Worm (Caenorhabditis elegans): ENCODE results near the gene F40G12.4.

F40G12.4 gene

ce11 chrV:14289363-14289762, 20.8 kb upstream of the F40G12.4 start, which contains the start of gene F14D7.1:
Gene F14D7.1, minus strand, starts transcription at chrV:14289463.
- TF ChIP-seq nhr-85 (tag) (no peak), dsc-1 (tag; optimal IDR thresholded peaks at IDR 0.05) (no peak)

DNA sequence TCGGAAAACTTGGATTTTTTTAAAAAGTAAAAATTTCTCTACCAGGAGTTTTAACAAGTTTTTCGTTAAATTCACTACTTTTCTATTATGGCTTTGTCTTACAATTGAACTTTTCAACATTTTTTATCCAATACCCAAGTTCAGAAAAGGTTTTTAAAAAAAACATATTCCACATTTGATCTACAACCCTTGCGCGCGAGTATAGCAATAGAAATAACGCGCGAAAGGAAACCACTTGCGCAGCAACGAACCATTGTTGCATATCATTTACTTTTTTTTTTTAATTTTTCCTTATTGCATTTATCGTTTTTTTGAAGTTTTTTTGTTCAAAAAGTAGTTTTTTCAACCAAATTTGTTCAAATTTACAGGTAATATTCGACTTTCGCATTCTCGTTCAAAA, 17.3 kb upstream of the F40G12.4 start, which contains the start of gene F40G12.11:
Gene F40G12.11 (plus strand): TSS at position 369 of the 400 bp plus-strand sequence.
- TF ChIP-seq snpc-4 (tag; optimal IDR thresholded peaks at IDR 0.05) (no peak), isw-1 (GFP tag; IDR thresholded peaks at IDR 0.05) (no peak), F16B12.6 (tag; optimal IDR thresholded peaks at IDR 0.05) (no peak), ama-1 (optimal IDR thresholded peaks at IDR 0.05) (no peak), sup-37 (GFP tag; optimal IDR thresholded peaks at IDR 0.05) (no peak), hpl-2 (GFP tag; optimal IDR thresholded peaks at IDR 0.05) (no peak), nhr-90 (tag; optimal IDR thresholded peaks at IDR 0.05; ENCODE audit: poor library complexity) (no peak), mdl-1 (tag; optimal IDR thresholded peaks at IDR 0.05) (no peak), ceh-90 (tag; optimal IDR thresholded peaks at IDR 0.05) (no peak), zag-1 (tag; optimal IDR thresholded peaks at IDR 0.05) (no peak), elt-3 (tag; optimal IDR thresholded peaks at IDR 0.05) (no peak), sox-4 (tag; optimal IDR thresholded peaks at IDR 0.05) (no peak), lin-13 (GFP tag; optimal IDR thresholded peaks at IDR 0.05) (no peak), skn-1 (tag; optimal IDR thresholded peaks at IDR 0.05) (no peak), mef-2 (tag; optimal IDR thresholded peaks at IDR 0.05) (no peak), mep-1 (tag; optimal IDR thresholded peaks at IDR 0.05) (no peak), Y116A8C.19 (tag; optimal IDR thresholded peaks at IDR 0.05; ENCODE audit: borderline replicate concordance) (no peak), unc-130 (tag; optimal IDR thresholded peaks at IDR 0.05) (no peak), irx-1 (tag; optimal IDR thresholded peaks at IDR 0.05) (no peak), ets-5 (GFP tag; IDR thresholded peaks at IDR 0.05) (no peak)

DNA sequence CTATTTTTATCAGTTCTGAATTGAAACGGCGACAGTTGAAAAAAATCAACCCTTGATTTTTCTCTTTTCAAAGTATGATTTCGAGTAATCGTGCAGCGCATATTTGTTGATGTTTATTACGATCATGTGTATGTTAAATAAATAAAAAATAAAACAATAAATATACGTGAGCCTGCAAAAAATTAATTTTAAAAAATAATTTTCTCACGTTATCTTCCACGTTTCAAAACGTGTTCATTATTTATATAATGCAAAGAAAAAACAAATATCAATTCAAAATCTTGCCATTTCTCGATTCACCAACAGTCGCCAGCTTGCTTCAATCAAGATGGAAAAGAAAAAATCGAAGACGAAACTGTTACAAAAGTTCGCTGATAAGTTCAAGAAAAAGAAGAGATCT, 14.7 kb upstream of the F40G12.4 start, which contains the start of gene F40G12.10:
Gene F40G12.10 (plus strand): TSS at position 301 of the 400 bp plus-strand sequence.
- TF ChIP-seq lin-15B (tag; optimal IDR thresholded peaks at IDR 0.05), result no peak
- TF ChIP-seq efl-1 (optimal IDR thresholded peaks at IDR 0.05), result no peak
- TF ChIP-seq efl-1 (GFP tag; optimal IDR thresholded peaks at IDR 0.05 in 1 of 2), result no peak
- TF ChIP-seq nhr-85 (tag), result no peak
- TF ChIP-seq unc-130 (tag; optimal IDR thresholded peaks at IDR 0.05), result no peak
- TF ChIP-seq egl-13 (tag; optimal IDR thresholded peaks at IDR 0.05), result no peak
- no peak for TF ChIP-seq aly-2 (tag; optimal IDR thresholded peaks at IDR 0.05)
- TF ChIP-seq mep-1 (tag; optimal IDR thresholded peaks at IDR 0.05), result no peak
- TF ChIP-seq lin-14 (GFP tag; optimal IDR thresholded peaks at IDR 0.05), result no peak
- TF ChIP-seq zip-4 (GFP tag; optimal IDR thresholded peaks at IDR 0.05), result no peak
- no peak for TF ChIP-seq ceh-63 (GFP tag; optimal IDR thresholded peaks at IDR 0.05)
- TF ChIP-seq elt-2 (tag; optimal IDR thresholded peaks at IDR 0.05), result no peak
- no peak for TF ChIP-seq ces-1 (GFP tag; optimal IDR thresholded peaks at IDR 0.05)
- no peak for TF ChIP-seq unc-98 (GFP tag; IDR thresholded peaks at IDR 0.05)
- no peak for TF ChIP-seq fkh-8 (tag; optimal IDR thresholded peaks at IDR 0.05)
- no peak for TF ChIP-seq nhr-28 (tag; optimal IDR thresholded peaks at IDR 0.05)
- no peak for TF ChIP-seq elt-3 (tag; optimal IDR thresholded peaks at IDR 0.05)
- no peak for TF ChIP-seq aha-1 (tag; optimal IDR thresholded peaks at IDR 0.05)
- no peak for TF ChIP-seq hpl-2 (GFP tag; optimal IDR thresholded peaks at IDR 0.05)
- no peak for TF ChIP-seq nhr-12 (tag; optimal IDR thresholded peaks at IDR 0.05)
- no peak for TF ChIP-seq nhr-71 (tag; optimal IDR thresholded peaks at IDR 0.05)

ce11 chrV:14282222-14282709, 13.8 kb upstream of the F40G12.4 start, which contains the start of the genes srt-74 and F40G12.9:
Gene srt-74, minus strand, starts transcription at chrV:14282322.
Gene F40G12.9, plus strand, starts transcription at chrV:14282659.
- TF ChIP-seq nhr-77 (tag; optimal IDR thresholded peaks at IDR 0.05) (no peak), unc-130 (tag; optimal IDR thresholded peaks at IDR 0.05) (no peak), nhr-20 (tag; optimal IDR thresholded peaks at IDR 0.05) (no peak), elt-2 (tag; optimal IDR thresholded peaks at IDR 0.05) (no peak), zip-4 (GFP tag; optimal IDR thresholded peaks at IDR 0.05) (no peak), nhr-12 (tag; optimal IDR thresholded peaks at IDR 0.05) (no peak)
